Fruit fly (Drosophila melanogaster) whole organism, embryonic: ENCODE results near the gene Pph13.

Experiments used
- CG10147 ChIP-seq: fragments of 200-800 bp; sonication (Bioruptor generic); optimal IDR thresholded peaks from 2 replicates; lab custom pipeline; 2019; ENCODE audit warnings: missing biosample characterization, mild to moderate bottlenecking, missing genetic modification characterization, moderate library complexity
- CG13123 ChIP-seq: fragments of 200-800 bp; sonication (Bioruptor generic); optimal IDR thresholded peaks from 2 replicates; lab custom pipeline; 2016; ENCODE audit warnings: missing biosample characterization, missing genetic modification characterization
- CG15479 ChIP-seq: fragments of 200-800 bp; sonication (Bioruptor generic); optimal IDR thresholded peaks from 3 replicates; lab custom pipeline; 2019; ENCODE audit warnings: missing biosample characterization, mild to moderate bottlenecking, missing genetic modification characterization, moderate library complexity
- CG1602 ChIP-seq: fragments of 200-800 bp; sonication (Bioruptor generic); optimal IDR thresholded peaks from 3 replicates; lab custom pipeline; 2016; ENCODE audit warnings: missing biosample characterization, missing genetic modification characterization
- CG16863 ChIP-seq: fragments of 200-800 bp; sonication (Bioruptor generic); optimal IDR thresholded peaks from 3 replicates; lab custom pipeline; 2016; ENCODE audit warnings: missing biosample characterization, missing genetic modification characterization
- CG17359 ChIP-seq: fragments of 200-800 bp; sonication (Bioruptor generic); optimal IDR thresholded peaks from 3 replicates; lab custom pipeline; 2018; ENCODE audit warnings: missing biosample characterization, mild to moderate bottlenecking, missing genetic modification characterization, moderate library complexity
- CG17612 ChIP-seq: fragments of 200-800 bp; sonication (Bioruptor generic); IDR thresholded peaks from 2 replicates; pipeline ENCODE4 v1.3.6; 2022; ENCODE audit warnings: missing biosample characterization, missing genetic modification characterization
- CG1832 ChIP-seq: fragments of 200-800 bp; sonication (Bioruptor generic); optimal IDR thresholded peaks from 2 replicates; lab custom pipeline; 2017; ENCODE audit warnings: missing biosample characterization, mild to moderate bottlenecking, missing genetic modification characterization, inconsistent platforms
- CG3838 ChIP-seq: fragments of 200-800 bp; sonication (Bioruptor generic); optimal IDR thresholded peaks from 3 replicates; lab custom pipeline; 2016; ENCODE audit warnings: missing biosample characterization, missing genetic modification characterization
- CoRest ChIP-seq: fragments of 200-800 bp; sonication (Bioruptor generic); optimal IDR thresholded peaks from 3 replicates; lab custom pipeline; 2018; ENCODE audit warnings: missing biosample characterization, mild to moderate bottlenecking, missing genetic modification characterization, moderate library complexity
- D ChIP-seq, 2 experiments: fragments of 200-800 bp in 1 of 2; fragments of >200 bp in 1 of 2; sonication (Bioruptor generic) in 1 of 2; optimal IDR thresholded peaks; 2 replicates in 1 of 2; 3 replicates in 1 of 2; lab custom pipeline; 2017; ENCODE audit warnings: mild to moderate bottlenecking in 1 of 2, missing biosample characterization in 1 of 2, missing genetic modification characterization in 1 of 2, missing genetic modification reagents in 1 of 2
- Dll ChIP-seq: fragments of 200-800 bp; sonication (Bioruptor generic); IDR thresholded peaks from 4 replicates; pipeline ENCODE4 v1.3.6; 2022; ENCODE audit warnings: missing biosample characterization, missing genetic modification characterization; ENCODE audit not compliant: partially characterized antibody
- Doc3 ChIP-seq: fragments of 200-800 bp; sonication (Bioruptor generic); IDR thresholded peaks from 3 replicates; pipeline ENCODE4 v1.3.6; 2022; ENCODE audit warnings: missing biosample characterization, missing genetic modification characterization; ENCODE audit not compliant: partially characterized antibody
- Ets65A ChIP-seq: fragments of 200-800 bp; sonication (Bioruptor generic); peaks from one replicate; lab custom pipeline; 2016; ENCODE audit warnings: missing biosample characterization, missing genetic modification characterization
- Hmr ChIP-seq: fragments of 200-800 bp; sonication (Bioruptor generic); optimal IDR thresholded peaks from 3 replicates; lab custom pipeline; 2017; ENCODE audit warnings: mild to moderate bottlenecking, missing biosample characterization, missing genetic modification reagents, missing genetic modification characterization
- Nf-YA ChIP-seq: fragments of 200-800 bp; sonication (Bioruptor generic); IDR thresholded peaks from 2 replicates; pipeline ENCODE4 v1.3.6; 2022; ENCODE audit warnings: missing biosample characterization, missing genetic modification characterization
- Nf-YB ChIP-seq: fragments of 200-800 bp; sonication (Bioruptor generic); optimal IDR thresholded peaks from 3 replicates; lab custom pipeline; 2019; ENCODE audit warnings: missing biosample characterization, mild to moderate bottlenecking, missing genetic modification characterization, moderate library complexity
- Nf-YC ChIP-seq: fragments of 200-800 bp; optimal IDR thresholded peaks from 3 replicates; lab custom pipeline; 2019; ENCODE audit warnings: missing biosample characterization, mild to moderate bottlenecking, missing genetic modification characterization, moderate library complexity
- NfI ChIP-seq: fragments of 200-800 bp; sonication (Bioruptor generic); optimal IDR thresholded peaks from 3 replicates; lab custom pipeline; 2018; ENCODE audit warnings: missing biosample characterization, mild to moderate bottlenecking, missing genetic modification characterization, moderate library complexity
- Sox102F ChIP-seq: fragments of 200-800 bp; sonication (Bioruptor generic); optimal IDR thresholded peaks from 2 replicates; lab custom pipeline; 2018; ENCODE audit warnings: missing biosample characterization, mild to moderate bottlenecking, missing genetic modification characterization, moderate library complexity
- Trl ChIP-seq, 3 experiments: fragments of >200 bp in 2 of 3; fragments of 200-800 bp in 1 of 3; sonication (Bioruptor generic) in 1 of 3; optimal IDR thresholded peaks; 2 replicates in 1 of 3; 3 replicates in 2 of 3; lab custom pipeline; 2016 to 2017; ENCODE audit warnings: missing biosample characterization in 1 of 3, missing genetic modification characterization in 1 of 3
- ac ChIP-seq: fragments of 200-800 bp; sonication (Bioruptor generic); optimal IDR thresholded peaks from 3 replicates; lab custom pipeline; 2017; ENCODE audit warnings: missing biosample characterization, mild to moderate bottlenecking, missing genetic modification characterization
- cad ChIP-seq: fragments of >200 bp; optimal IDR thresholded peaks from 2 replicates; lab custom pipeline; 2017; ENCODE audit warnings: missing biosample characterization, missing genetic modification characterization
- chinmo ChIP-seq: fragments of 200-800 bp; sonication (Bioruptor generic); IDR thresholded peaks from 4 replicates; pipeline ENCODE4 v1.3.6; 2022; ENCODE audit warnings: missing biosample characterization, missing genetic modification characterization; ENCODE audit not compliant: partially characterized antibody
- crol ChIP-seq: fragments of 200-800 bp; sonication (Bioruptor generic); IDR thresholded peaks from 2 replicates; pipeline ENCODE4 v1.3.6; 2022; ENCODE audit warnings: missing biosample characterization, missing genetic modification characterization
- ewg ChIP-seq: fragments of 200-800 bp; sonication (Bioruptor generic); optimal IDR thresholded peaks from 3 replicates; lab custom pipeline; 2017; ENCODE audit warnings: mild to moderate bottlenecking, missing biosample characterization, missing genetic modification reagents, missing genetic modification characterization
- gsb-n ChIP-seq: fragments of 200-800 bp; sonication (Bioruptor generic); optimal IDR thresholded peaks from 3 replicates; lab custom pipeline; 2018; ENCODE audit warnings: missing biosample characterization, mild to moderate bottlenecking, missing genetic modification characterization
- hbn ChIP-seq: fragments of 200-800 bp; sonication (Bioruptor generic); IDR thresholded peaks from 2 replicates; pipeline ENCODE4 v1.3.6; 2022; ENCODE audit warnings: missing biosample characterization, missing genetic modification characterization; ENCODE audit not compliant: partially characterized antibody
- kni ChIP-seq: fragments of 200-800 bp; sonication (Bioruptor generic); optimal IDR thresholded peaks from 3 replicates; lab custom pipeline; 2017; ENCODE audit warnings: mild to moderate bottlenecking, missing biosample characterization, missing genetic modification reagents, missing genetic modification characterization
- mirr ChIP-seq: fragments of 200-800 bp; sonication (Bioruptor generic); optimal IDR thresholded peaks from 3 replicates; lab custom pipeline; 2018; ENCODE audit warnings: missing biosample characterization, mild to moderate bottlenecking, missing genetic modification characterization
- p53 ChIP-seq: fragments of 200-800 bp; sonication (Bioruptor generic); optimal IDR thresholded peaks from 2 replicates; lab custom pipeline; 2016; ENCODE audit warnings: missing biosample characterization, missing genetic modification characterization
- phol ChIP-seq: fragments of 200-800 bp; sonication (Bioruptor generic); optimal IDR thresholded peaks from 3 replicates; lab custom pipeline; 2018; ENCODE audit warnings: missing biosample characterization, mild to moderate bottlenecking, missing genetic modification characterization, moderate library complexity
- sens ChIP-seq: fragments of 200-800 bp; sonication (Bioruptor generic); peaks from one replicate; lab custom pipeline; 2016; ENCODE audit warnings: missing biosample characterization, missing genetic modification characterization
- seq ChIP-seq: fragments of 200-800 bp; sonication (Bioruptor generic); IDR thresholded peaks from 2 replicates; pipeline ENCODE4 v1.3.6; 2022; ENCODE audit warnings: missing biosample characterization, missing genetic modification characterization
- shn ChIP-seq: fragments of 200-800 bp; sonication (Bioruptor generic); optimal IDR thresholded peaks from 3 replicates; lab custom pipeline; 2016; ENCODE audit warnings: missing biosample characterization, missing genetic modification characterization
- sr ChIP-seq: fragments of 200-800 bp; sonication (Bioruptor generic); IDR thresholded peaks from 3 replicates; pipeline ENCODE4 v1.3.6; 2022; ENCODE audit warnings: missing biosample characterization, missing genetic modification characterization
- ssp ChIP-seq: fragments of 200-800 bp; sonication (Bioruptor generic); IDR thresholded peaks from 2 replicates; pipeline ENCODE4 v1.3.6; 2022; ENCODE audit warnings: missing biosample characterization, missing genetic modification characterization
- toy ChIP-seq: fragments of 200-800 bp; sonication (Bioruptor generic); IDR thresholded peaks from 2 replicates; pipeline ENCODE4 v1.3.6; 2022; ENCODE audit warnings: missing biosample characterization, missing genetic modification characterization
- twi ChIP-seq: fragments of 200-800 bp; optimal IDR thresholded peaks from 2 replicates; lab custom pipeline; 2019; ENCODE audit warnings: missing biosample characterization, mild to moderate bottlenecking, missing genetic modification characterization, moderate library complexity
- wek ChIP-seq: fragments of 200-800 bp; sonication (Bioruptor generic); optimal IDR thresholded peaks from 3 replicates; lab custom pipeline; 2018; ENCODE audit warnings: missing biosample characterization, mild to moderate bottlenecking, missing genetic modification characterization, moderate library complexity
- yki ChIP-seq: fragments of >200 bp; optimal IDR thresholded peaks from 3 replicates; lab custom pipeline; 2018
- zfh1 ChIP-seq: fragments of 200-800 bp; sonication (Bioruptor generic); IDR thresholded peaks from 3 replicates; pipeline ENCODE4 v1.3.6; 2022; ENCODE audit warnings: missing biosample characterization, missing genetic modification characterization

The Pph13 gene

dm6 chr2L:594635-595384 is 17.5 kb downstream of the Pph13 start, which contains the start of gene Gsc:
Gene Gsc, minus strand, starts transcription at chr2L:594685.
- 0 out of 3 replicates have a peak, but pooled peaks have one; percentile 14 for TF ChIP-seq Doc3 (GFP tag; lab: Robert Waterston, UW)
- TF ChIP-seq Trl (optimal IDR thresholded peaks at IDR 0.05; lab: Kevin White, UChicago) = peak; percentile 78 to 97
- TF ChIP-seq Trl (GFP tag; optimal IDR thresholded peaks at IDR 0.05; lab: Kevin White, UChicago) = no peak
- peak; percentile 12 for TF ChIP-seq D (optimal IDR thresholded peaks at IDR 0.05; lab: Kevin White, UChicago)
- no peak for TF ChIP-seq D (GFP tag; optimal IDR thresholded peaks at IDR 0.05; lab: Kevin White, UChicago)
- peak; percentile 82 for TF ChIP-seq seq (GFP tag; lab: Robert Waterston, UW)
- TF ChIP-seq CG13123 (GFP tag; lab: Kevin White, UChicago) = no peak
- TF ChIP-seq sr (GFP tag; lab: Robert Waterston, UW) = no peak
- TF ChIP-seq Nf-YA (GFP tag; lab: Robert Waterston, UW) = peak; percentile 70
- peak; percentile 27 for TF ChIP-seq sens (GFP tag; lab: Kevin White, UChicago)
- no peak for TF ChIP-seq wek (GFP tag; lab: Kevin White, UChicago)
- peak; percentile 99 for TF ChIP-seq Nf-YB (GFP tag; lab: Kevin White, UChicago)
- TF ChIP-seq NfI = no peak
- no peak for TF ChIP-seq CG17612 (GFP tag; lab: Robert Waterston, UW)
- TF ChIP-seq Nf-YC (tag; lab: Kevin White, UChicago) = peak; percentile 98
- peak; percentile 48; the same call in 1 of the 4 replicates for TF ChIP-seq Dll (GFP tag; lab: Robert Waterston, UW)
- peak; percentile 87 for TF ChIP-seq Ets65A (GFP tag; lab: Kevin White, UChicago)
- TF ChIP-seq phol (tag; lab: Kevin White, UChicago) = peak; percentile 84
- TF ChIP-seq chinmo (GFP tag; lab: Robert Waterston, UW) = 0 out of 4 replicates have a peak, but pooled peaks have one; percentile 28
- TF ChIP-seq twi (tag; lab: Kevin White, UChicago) = peak; percentile 34
- TF ChIP-seq crol (GFP tag; lab: Robert Waterston, UW) = peak; percentile 24
- peak; percentile 48 for TF ChIP-seq kni (GFP tag; lab: Kevin White, UChicago)
- TF ChIP-seq Sox102F (GFP tag; lab: Kevin White, UChicago) = no peak
- no peak for TF ChIP-seq toy (GFP tag; lab: Robert Waterston, UW)
- peak; percentile 32 for TF ChIP-seq CoRest (tag; lab: Kevin White, UChicago)
- TF ChIP-seq hbn (GFP tag; lab: Robert Waterston, UW) = 0 out of 2 replicates have a peak, but pooled peaks have one; percentile 17
- TF ChIP-seq CG1832 (GFP tag; lab: Kevin White, UChicago) = peak; percentile 93
- TF ChIP-seq ewg (GFP tag; lab: Kevin White, UChicago) = peak; percentile 48
- peak; percentile 63 for TF ChIP-seq yki (lab: Kevin White, UChicago)

DNA sequence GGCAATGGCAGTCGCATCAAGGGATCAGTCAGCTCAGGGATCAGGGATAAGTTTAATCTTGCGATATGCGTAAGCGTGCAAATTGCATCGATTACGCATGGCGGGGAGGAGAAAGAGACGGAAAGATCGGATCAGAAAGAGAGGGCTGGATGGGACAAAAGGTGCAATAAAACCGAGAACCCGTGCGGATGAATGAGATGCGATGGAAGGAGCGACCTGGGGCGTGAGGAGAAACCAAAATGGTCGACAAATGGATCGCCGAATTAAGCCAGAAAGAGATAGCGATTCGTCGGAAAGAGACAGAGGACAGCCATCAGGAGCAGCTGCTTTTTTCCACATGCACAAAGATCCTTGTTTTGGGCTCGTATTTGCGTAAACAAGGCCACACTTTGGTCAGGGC is 20.5 kb downstream of the Pph13 start:
- no peak for TF ChIP-seq shn (GFP tag; lab: Kevin White, UChicago)
- TF ChIP-seq CG15479 = peak; percentile 47
- TF ChIP-seq D (optimal IDR thresholded peaks at IDR 0.05; lab: Kevin White, UChicago) = peak; percentile 63
- no peak for TF ChIP-seq D (GFP tag; optimal IDR thresholded peaks at IDR 0.05; lab: Kevin White, UChicago)
- peak; percentile 69 for TF ChIP-seq cad (GFP tag; lab: Kevin White, UChicago)
- TF ChIP-seq ssp (GFP tag; lab: Robert Waterston, UW) = no peak
- TF ChIP-seq zfh1 = 0 out of 3 replicates have a peak, but pooled peaks have one; percentile 20
- TF ChIP-seq ac (GFP tag; lab: Kevin White, UChicago) = peak; percentile 11
- peak; percentile 22 for TF ChIP-seq gsb-n (tag; lab: Kevin White, UChicago)
- no peak for TF ChIP-seq CoRest (tag; lab: Kevin White, UChicago)
- no peak for TF ChIP-seq CG3838 (GFP tag; lab: Kevin White, UChicago)
- no peak for TF ChIP-seq CG1602
- TF ChIP-seq Hmr = no peak
- no peak for TF ChIP-seq mirr
- peak; percentile 81 for TF ChIP-seq Ets65A (GFP tag; lab: Kevin White, UChicago)
- no peak for TF ChIP-seq CG17359 (tag; lab: Kevin White, UChicago)
- TF ChIP-seq CG10147 = no peak
- TF ChIP-seq CG16863 (GFP tag; lab: Kevin White, UChicago) = no peak
- TF ChIP-seq Nf-YB (GFP tag; lab: Kevin White, UChicago) = peak; percentile 59
- peak; percentile 38 for TF ChIP-seq CG1832 (GFP tag; lab: Kevin White, UChicago)
- TF ChIP-seq p53 = no peak
